Fruit fly (Drosophila melanogaster) Kc167 (cell line): ENCODE data around the gene CG43220.

Experiments
- Myc ChIP-seq: fragments of >200 bp; optimal IDR thresholded peaks from 2 replicates; lab custom pipeline; 2017; ENCODE audit warnings: missing external identifiers
- Sin3A ChIP-seq: fragments of >200 bp; optimal IDR thresholded peaks from 2 replicates; lab custom pipeline; 2018; ENCODE audit warnings: missing external identifiers
- h ChIP-seq: fragments of >200 bp; optimal IDR thresholded peaks from 3 replicates; lab custom pipeline; 2018; ENCODE audit warnings: missing external identifiers
- insv ChIP-seq: fragments of >200 bp; optimal IDR thresholded peaks from 3 replicates; lab custom pipeline; 2018; ENCODE audit warnings: missing external identifiers
- psq ChIP-seq: fragments of >200 bp; optimal IDR thresholded peaks from 2 replicates; lab custom pipeline; 2017; ENCODE audit warnings: missing external identifiers
- ttk ChIP-seq: sonication (Bioruptor generic); optimal IDR thresholded peaks from 2 replicates; lab custom pipeline; 2017; ENCODE audit warnings: missing external identifiers

DNA sequence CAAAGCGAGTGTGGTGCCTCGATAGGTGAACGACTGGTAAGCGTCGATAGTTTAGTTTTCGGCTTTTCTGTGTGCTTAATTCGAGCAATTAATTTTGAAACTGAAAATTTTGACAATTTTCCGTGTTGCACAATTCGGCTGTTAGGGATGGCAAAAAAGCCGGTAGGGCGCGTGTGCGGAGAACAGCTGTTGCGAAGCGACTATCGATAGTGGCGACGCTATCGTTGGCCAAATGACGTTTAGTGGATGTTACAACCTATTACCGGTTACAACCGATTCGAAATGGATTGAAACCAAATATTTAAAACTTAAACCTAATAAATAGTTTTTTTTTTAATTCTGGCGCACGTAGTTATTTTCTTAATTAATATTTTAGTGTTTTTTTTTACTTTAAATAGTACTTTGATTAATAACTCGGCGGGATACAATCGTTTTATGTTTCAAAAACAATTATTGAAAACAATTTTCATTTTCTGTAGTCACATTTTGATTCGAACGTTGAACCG lies 14.6 kb downstream of the CG43220 start, which contains the start of the genes mEFTs and Dhc36C:
- no peak for TF ChIP-seq h
- TF ChIP-seq ttk (lab: Kevin White, UChicago): no peak
- no peak for TF ChIP-seq psq (lab: Kevin White, UChicago)
- no peak for TF ChIP-seq Myc
- no peak for TF ChIP-seq insv (lab: Kevin White, UChicago)
- TF ChIP-seq Sin3A (lab: Kevin White, UChicago): no peak
